Fruit fly (Drosophila melanogaster): Measurements from ENCODE around the gene Coprox.
A peak's percentile ranks its signal among the peaks of the same experiment; 100 is the strongest.

Coprox gene

DNA sequence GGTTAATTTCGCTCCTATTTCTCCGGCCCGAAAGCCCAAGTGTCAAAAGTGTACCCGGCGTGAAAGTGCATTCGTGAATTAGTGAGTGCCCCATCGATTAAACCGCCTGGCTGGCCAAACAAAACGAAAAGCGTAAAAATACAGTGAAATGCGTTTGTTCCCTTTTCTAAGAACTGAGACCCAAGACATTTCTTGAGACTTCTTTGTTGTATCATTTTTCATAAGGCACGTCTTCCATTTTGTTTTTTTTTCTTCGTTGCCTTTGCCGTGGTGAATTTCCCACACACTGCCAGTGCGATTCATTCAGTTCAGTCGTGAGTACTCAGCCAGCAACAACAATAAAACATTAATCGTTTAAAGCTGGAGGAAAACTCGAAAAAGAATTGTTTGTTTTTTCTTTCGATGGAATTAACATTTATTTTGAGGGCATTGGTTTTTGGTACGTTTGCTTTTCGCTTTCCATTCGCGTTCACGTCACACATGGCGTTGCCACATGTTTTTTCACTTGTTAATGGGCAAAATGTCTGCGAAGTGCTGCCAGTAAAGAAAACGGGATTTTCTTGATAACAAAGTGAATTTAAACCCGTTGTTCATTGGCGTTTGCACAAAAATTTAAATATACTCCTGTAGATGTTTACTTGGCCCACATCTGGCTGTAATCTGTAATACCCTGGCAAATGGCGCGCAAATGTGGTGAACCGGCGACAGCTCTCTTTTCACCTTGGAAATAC is 42.7 kb upstream of the Coprox start (continued):
- TF ChIP-seq odd (GFP tag; optimal IDR thresholded peaks at IDR 0.05), result no peak
- no peak for TF ChIP-seq CG9932 (GFP tag; IDR thresholded peaks at IDR 0.05)
- TF ChIP-seq ato (GFP tag; IDR thresholded peaks at IDR 0.05; ENCODE audit: partially characterized antibody), result no peak
- TF ChIP-seq sqz (GFP tag; optimal IDR thresholded peaks at IDR 0.05), result peak; percentile 65
- TF ChIP-seq trem (tag; optimal IDR thresholded peaks at IDR 0.05), result peak; percentile 30
- TF ChIP-seq Deaf1 (tag; optimal IDR thresholded peaks at IDR 0.05), result no peak
- TF ChIP-seq Hand (GFP tag; optimal IDR thresholded peaks at IDR 0.05), result no peak
- peak; percentile 29 for TF ChIP-seq CG3281 (GFP tag; optimal IDR thresholded peaks at IDR 0.05)
- no peak for TF ChIP-seq CG2116 (GFP tag; optimal IDR thresholded peaks at IDR 0.05)
- TF ChIP-seq CG2889 (GFP tag; IDR thresholded peaks at IDR 0.05), result no peak
- no peak for TF ChIP-seq lbe (GFP tag; optimal IDR thresholded peaks at IDR 0.05)
- no peak for TF ChIP-seq zfh1 (GFP tag; IDR thresholded peaks at IDR 0.05)
- no peak for TF ChIP-seq CG12744 (GFP tag; optimal IDR thresholded peaks at IDR 0.05)
- no peak for TF ChIP-seq HLH3B (GFP tag; IDR thresholded peaks at IDR 0.05)
- TF ChIP-seq ATbp (GFP tag; optimal IDR thresholded peaks at IDR 0.05), result no peak
- no peak for TF ChIP-seq Usf (GFP tag; optimal IDR thresholded peaks at IDR 0.05)
- TF ChIP-seq tx (GFP tag; optimal IDR thresholded peaks at IDR 0.05), result no peak
- TF ChIP-seq CG13894 (tag; optimal IDR thresholded peaks at IDR 0.05), result no peak
- no peak for TF ChIP-seq CG18476 (GFP tag; optimal IDR thresholded peaks at IDR 0.05)
- TF ChIP-seq maf-S (GFP tag; optimal IDR thresholded peaks at IDR 0.05), result no peak
- no peak for TF ChIP-seq al (GFP tag; IDR thresholded peaks at IDR 0.05)
- peak; percentile 8 for TF ChIP-seq CG17829 (tag; optimal IDR thresholded peaks at IDR 0.05)
- TF ChIP-seq CG30403 (GFP tag; optimal IDR thresholded peaks at IDR 0.05), result no peak
- TF ChIP-seq CG16813 (GFP tag; IDR thresholded peaks at IDR 0.05; ENCODE audit: partially characterized antibody), result no peak
- no peak for TF ChIP-seq CG2199 (GFP tag; IDR thresholded peaks at IDR 0.05)
- TF ChIP-seq CG30431 (GFP tag; optimal IDR thresholded peaks at IDR 0.05), result no peak
- no peak for TF ChIP-seq CG9876 (GFP tag; optimal IDR thresholded peaks at IDR 0.05)
- no peak for TF ChIP-seq Antp (GFP tag; optimal IDR thresholded peaks at IDR 0.05)
- TF ChIP-seq CkIIα-i1 (GFP tag; IDR thresholded peaks at IDR 0.05), result no peak
- no peak for TF ChIP-seq ab (GFP tag; optimal IDR thresholded peaks at IDR 0.05)
- no peak for TF ChIP-seq CG2678 (tag; optimal IDR thresholded peaks at IDR 0.05)
- no peak for TF ChIP-seq usp (GFP tag; optimal IDR thresholded peaks at IDR 0.05)
- TF ChIP-seq gsb (GFP tag; IDR thresholded peaks at IDR 0.05), result no peak
- no peak for TF ChIP-seq Jarid2 (GFP tag; optimal IDR thresholded peaks at IDR 0.05)
- TF ChIP-seq vnd (GFP tag; IDR thresholded peaks at IDR 0.05; ENCODE audit: partially characterized antibody), result no peak
- TF ChIP-seq CG9727 (GFP tag; optimal IDR thresholded peaks at IDR 0.05), result no peak
- no peak for TF ChIP-seq HHEX (GFP tag; optimal IDR thresholded peaks at IDR 0.05)
- no peak for TF ChIP-seq wdn (GFP tag; IDR thresholded peaks at IDR 0.05)
- peak; percentile 51 for TF ChIP-seq D19B (GFP tag; optimal IDR thresholded peaks at IDR 0.05)
- TF ChIP-seq CG10462 (GFP tag; optimal IDR thresholded peaks at IDR 0.05), result no peak
- no peak for TF ChIP-seq CG33557 (GFP tag; optimal IDR thresholded peaks at IDR 0.05)
- TF ChIP-seq h (optimal IDR thresholded peaks at IDR 0.05), result no peak
- no peak for TF ChIP-seq otp (GFP tag; IDR thresholded peaks at IDR 0.05)
- TF ChIP-seq CG15011 (GFP tag; optimal IDR thresholded peaks at IDR 0.05), result no peak
- TF ChIP-seq pum (GFP tag; optimal IDR thresholded peaks at IDR 0.05), result no peak
- no peak for TF ChIP-seq CG17912 (GFP tag; optimal IDR thresholded peaks at IDR 0.05)
- TF ChIP-seq cad (GFP tag; optimal IDR thresholded peaks at IDR 0.05), result no peak
- TF ChIP-seq CG3407 (GFP tag; optimal IDR thresholded peaks at IDR 0.05), result no peak
- 0 out of 2 replicates have a peak, but pooled peaks have one; percentile 16 for TF ChIP-seq bbx (GFP tag; IDR thresholded peaks at IDR 0.05; ENCODE audit: partially characterized antibody)
- peak; percentile 3 for TF ChIP-seq Sox102F (GFP tag; optimal IDR thresholded peaks at IDR 0.05)
- no peak for TF ChIP-seq Ravus (GFP tag; IDR thresholded peaks at IDR 0.05)
